Worm (Caenorhabditis elegans): ENCODE results near the gene acl-13.

acl-13 gene

DNA sequence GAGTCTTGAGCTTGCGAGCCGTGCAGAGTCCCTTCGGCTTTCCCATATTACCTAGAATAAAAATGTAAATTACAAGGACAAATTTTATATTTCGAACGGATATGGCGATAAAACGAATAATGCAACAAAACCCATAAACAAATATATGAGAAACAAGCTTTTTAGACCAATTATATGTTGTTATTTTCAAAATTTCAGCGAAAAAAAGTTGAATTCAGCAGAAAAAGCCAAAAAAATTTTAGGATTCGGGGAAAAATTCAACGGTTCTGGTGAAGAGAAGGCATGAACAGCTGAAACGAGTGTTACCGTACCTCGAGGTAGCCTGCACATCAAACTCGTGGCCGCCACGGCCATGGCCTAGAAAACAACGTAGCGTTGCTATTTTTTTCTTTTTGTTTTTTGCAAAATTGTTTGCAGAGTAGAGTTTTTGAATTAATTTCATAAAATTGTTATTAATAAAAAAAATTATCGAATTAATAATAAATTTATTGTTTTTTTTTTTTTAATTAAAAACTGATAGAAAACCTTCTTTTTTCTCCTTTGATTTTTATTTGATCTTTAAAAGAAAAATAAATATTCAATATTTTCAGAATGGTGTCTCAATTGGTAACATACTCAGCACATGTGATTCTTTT, 19.1 kb upstream of the acl-13 start, which contains the start of the genes rps-23 and dpm-3 (continued):
- TF ChIP-seq F33H1.4 (GFP tag; IDR thresholded peaks at IDR 0.05), result peak; percentile 98
- peak; percentile 83 for TF ChIP-seq nhr-80 (tag; optimal IDR thresholded peaks at IDR 0.05)
- peak; percentile 14 for TF ChIP-seq mel-28 (tag; optimal IDR thresholded peaks at IDR 0.05; ENCODE audit: borderline replicate concordance)
- TF ChIP-seq F49E8.2 (tag; optimal IDR thresholded peaks at IDR 0.05; ENCODE audit: insufficient read depth), result peak; percentile 87
- no peak for TF ChIP-seq hlh-12 (tag; optimal IDR thresholded peaks at IDR 0.05)
- TF ChIP-seq fkh-3 (tag; optimal IDR thresholded peaks at IDR 0.05), result no peak
- TF ChIP-seq rcor-1 (GFP tag; IDR thresholded peaks at IDR 0.05), result peak; percentile 90
- peak; percentile 91 for TF ChIP-seq nfyb-1 (GFP tag; IDR thresholded peaks at IDR 0.05)
- TF ChIP-seq B0019.2 (GFP tag; conservative IDR thresholded peaks at IDR 0.05), result peak; percentile 96
- peak; percentile 95 for TF ChIP-seq ekl-4 (GFP tag; IDR thresholded peaks at IDR 0.05)
- TF ChIP-seq B0261.1 (tag; optimal IDR thresholded peaks at IDR 0.05), result peak; percentile 37
- peak; percentile 96 for TF ChIP-seq bed-2 (GFP tag; IDR thresholded peaks at IDR 0.05)
- peak; percentile 15 for TF ChIP-seq rpc-1 (optimal IDR thresholded peaks at IDR 0.05)
- TF ChIP-seq rpc-1 (tag; optimal IDR thresholded peaks at IDR 0.05), result peak; percentile 6
- peak; percentile 60; the same call in 1 of the 2 replicates for TF ChIP-seq B0336.3 (GFP tag; IDR thresholded peaks at IDR 0.05)
- TF ChIP-seq ztf-6 (GFP tag; IDR thresholded peaks at IDR 0.05), result peak; percentile 87
- no peak for TF ChIP-seq aptf-3 (GFP tag; IDR thresholded peaks at IDR 0.05)
- peak; percentile 91 for TF ChIP-seq K12H6.12 (tag; optimal IDR thresholded peaks at IDR 0.05)
- TF ChIP-seq attf-3 (GFP tag; conservative IDR thresholded peaks at IDR 0.05), result peak; percentile 88
- peak; percentile 34 for TF ChIP-seq gei-17 (GFP tag; optimal IDR thresholded peaks at IDR 0.05)
- no peak for TF ChIP-seq dpff-1 (tag; optimal IDR thresholded peaks at IDR 0.05)
- peak; percentile 98 for TF ChIP-seq lsl-1 (GFP tag; optimal IDR thresholded peaks at IDR 0.05)
- TF ChIP-seq pbrm-1 (GFP tag; IDR thresholded peaks at IDR 0.05), result peak; percentile 95
- TF ChIP-seq tbx-9 (tag; optimal IDR thresholded peaks at IDR 0.05; ENCODE audit: borderline replicate concordance), result no peak
- TF ChIP-seq hrde-1 (tag; optimal IDR thresholded peaks at IDR 0.05; ENCODE audit: borderline replicate concordance), result peak; percentile 69
- peak; percentile 82 for TF ChIP-seq egl-44 (GFP tag; IDR thresholded peaks at IDR 0.05)
- 0 out of 2 replicates have a peak, but pooled peaks have one; percentile 59 for TF ChIP-seq hmg-20 (GFP tag; IDR thresholded peaks at IDR 0.05)
- no peak for TF ChIP-seq ceh-58 (GFP tag; IDR thresholded peaks at IDR 0.05)
- TF ChIP-seq xnd-1 (tag; optimal IDR thresholded peaks at IDR 0.05), result peak; percentile 68
- peak; percentile 94 for TF ChIP-seq snpc-1.3 (tag; optimal IDR thresholded peaks at IDR 0.05; ENCODE audit: insufficient read depth)
- TF ChIP-seq Y53G8AR.9 (GFP tag; conservative IDR thresholded peaks at IDR 0.05), result peak; percentile 77
- 0 out of 2 replicates have a peak, but pooled peaks have one; percentile 19 for TF ChIP-seq bed-1 (GFP tag; IDR thresholded peaks at IDR 0.05)
- TF ChIP-seq sdz-38 (tag; optimal IDR thresholded peaks at IDR 0.05), result no peak
- no peak for TF ChIP-seq F57A8.1 (GFP tag; optimal IDR thresholded peaks at IDR 0.05)
- TF ChIP-seq mxl-1 (tag; optimal IDR thresholded peaks at IDR 0.05), result no peak
- peak; percentile 60 for TF ChIP-seq efl-1 (GFP tag; optimal IDR thresholded peaks at IDR 0.05)
- no peak for TF ChIP-seq F10E7.11 (tag; optimal IDR thresholded peaks at IDR 0.05)
- peak; percentile 85 for TF ChIP-seq egrh-3 (GFP tag; IDR thresholded peaks at IDR 0.05)
- TF ChIP-seq nfya-2 (GFP tag; IDR thresholded peaks at IDR 0.05), result 0 out of 2 replicates have a peak, but pooled peaks have one; percentile 73
- peak; percentile 68 for TF ChIP-seq zim-3 (tag; optimal IDR thresholded peaks at IDR 0.05)
- TF ChIP-seq nhr-179 (tag; optimal IDR thresholded peaks at IDR 0.05), result no peak
- peak; percentile 97 for TF ChIP-seq let-526 (GFP tag; IDR thresholded peaks at IDR 0.05)
- no peak for TF ChIP-seq nhr-27 (tag; optimal IDR thresholded peaks at IDR 0.05)
- peak in 2 of 3 experiments; percentile 18 to 86 for TF ChIP-seq lin-35 (GFP tag; optimal IDR thresholded peaks at IDR 0.05)
- TF ChIP-seq Y95B8A.8 (GFP tag; IDR thresholded peaks at IDR 0.05), result peak; percentile 94
- peak; percentile 96 for TF ChIP-seq ztf-25 (GFP tag; IDR thresholded peaks at IDR 0.05)
- TF ChIP-seq ceh-100 (GFP tag; IDR thresholded peaks at IDR 0.05), result peak; percentile 83
- TF ChIP-seq zfh-2 (GFP tag; conservative IDR thresholded peaks at IDR 0.05), result peak; percentile 58; the same call in 1 of the 2 replicates

All from whole organism, young adult.